Worm (Caenorhabditis elegans): ENCODE measurements around the gene nucl-1.

Gene nucl-1

ce11 chrIV:8289580-8290323 is 422 bp upstream of the nucl-1 start, which contains the start of gene daf-31 (continued):
- TF ChIP-seq atf-7 (tag; optimal IDR thresholded peaks at IDR 0.05) (no peak), egl-18 (GFP tag; IDR thresholded peaks at IDR 0.05) (no peak), lag-1 (GFP tag; IDR thresholded peaks at IDR 0.05) (no peak), ceh-91 (GFP tag; IDR thresholded peaks at IDR 0.05) (no peak), F55B11.4 (tag; optimal IDR thresholded peaks at IDR 0.05; ENCODE audit: borderline replicate concordance, insufficient read depth) (no peak), sdz-38 (tag; optimal IDR thresholded peaks at IDR 0.05) (no peak), mes-4 (tag; optimal IDR thresholded peaks at IDR 0.05) (no peak), tbx-9 (tag; optimal IDR thresholded peaks at IDR 0.05; ENCODE audit: borderline replicate concordance) (no peak), xnd-1 (tag; optimal IDR thresholded peaks at IDR 0.05) (no peak), C17E4.6 (GFP tag; IDR thresholded peaks at IDR 0.05) (no peak), Y95B8A.8 (GFP tag; IDR thresholded peaks at IDR 0.05) (no peak), zfh-2 (GFP tag; conservative IDR thresholded peaks at IDR 0.05) (no peak), ceh-58 (GFP tag; IDR thresholded peaks at IDR 0.05) (no peak), F10E7.11 (tag; optimal IDR thresholded peaks at IDR 0.05) (no peak), F49E8.2 (tag; optimal IDR thresholded peaks at IDR 0.05; ENCODE audit: insufficient read depth) (no peak), lsl-1 (GFP tag; optimal IDR thresholded peaks at IDR 0.05) (peak; percentile 7), ztf-18 (tag; optimal IDR thresholded peaks at IDR 0.05) (no peak), lsy-27 (tag; optimal IDR thresholded peaks at IDR 0.05; ENCODE audit: borderline replicate concordance, insufficient read depth) (no peak), nhr-120 (GFP tag; IDR thresholded peaks at IDR 0.05) (no peak), athp-1 (tag; optimal IDR thresholded peaks at IDR 0.05) (no peak), nhr-27 (tag; optimal IDR thresholded peaks at IDR 0.05) (no peak), ztf-25 (GFP tag; IDR thresholded peaks at IDR 0.05) (no peak), madf-6 (GFP tag; IDR thresholded peaks at IDR 0.05) (peak; percentile 6; the same call in 1 of the 2 replicates), dpl-1 (GFP tag; optimal IDR thresholded peaks at IDR 0.05) (peak; percentile 67), B0035.1 (tag; optimal IDR thresholded peaks at IDR 0.05) (no peak), lin-26 (GFP tag; IDR thresholded peaks at IDR 0.05) (no peak), Y53F4B.3 (GFP tag; IDR thresholded peaks at IDR 0.05) (no peak)

ce11 chrIV:8289105-8289504 is 225 bp downstream of the nucl-1 start:
- TF ChIP-seq D2030.7 (GFP tag; IDR thresholded peaks at IDR 0.05) (no peak), snpc-4 (GFP tag; optimal IDR thresholded peaks at IDR 0.05) (no peak), snpc-4 (tag; optimal IDR thresholded peaks at IDR 0.05) (no peak), die-1 (tag; optimal IDR thresholded peaks at IDR 0.05) (peak; percentile 29), let-526 (GFP tag; IDR thresholded peaks at IDR 0.05) (no peak), pbrm-1 (GFP tag; IDR thresholded peaks at IDR 0.05) (no peak), ztf-6 (GFP tag; IDR thresholded peaks at IDR 0.05) (no peak), attf-6 (GFP tag; IDR thresholded peaks at IDR 0.05) (no peak), F37B4.10 (GFP tag; IDR thresholded peaks at IDR 0.05) (0 out of 2 replicates have a peak, but pooled peaks have one; percentile 50), egrh-3 (GFP tag; IDR thresholded peaks at IDR 0.05) (peak; percentile 75; the same call in 1 of the 2 replicates), dox-1 (GFP tag; IDR thresholded peaks at IDR 0.05) (no peak), ekl-4 (GFP tag; IDR thresholded peaks at IDR 0.05) (no peak), zfh-2 (GFP tag; conservative IDR thresholded peaks at IDR 0.05) (peak; percentile 73), ztf-25 (GFP tag; IDR thresholded peaks at IDR 0.05) (no peak)

Data from whole organism, young adult.